Fruit fly (Drosophila melanogaster) whole organism, embryonic: ENCODE measurements around the gene Tim17b1.

Experiments used
- ATbp ChIP-seq: fragments of 200-800 bp; sonication (Bioruptor generic); optimal IDR thresholded peaks from 2 replicates; lab custom pipeline; 2017; ENCODE audit warnings: missing biosample characterization, mild to moderate bottlenecking, missing genetic modification characterization, missing genetic modification reagents
- Awh ChIP-seq: fragments of 200-800 bp; sonication (Bioruptor generic); IDR thresholded peaks from 2 replicates; pipeline ENCODE4, ENCODE4 v1.3.6; 2022; ENCODE audit warnings: missing biosample characterization, missing genetic modification characterization
- CG10431 ChIP-seq: fragments of 200-800 bp; sonication (Bioruptor generic); optimal IDR thresholded peaks from 3 replicates; lab custom pipeline; 2018; ENCODE audit warnings: missing biosample characterization, mild to moderate bottlenecking, missing genetic modification characterization
- CG10979 ChIP-seq: fragments of 200-800 bp; sonication (Bioruptor generic); optimal IDR thresholded peaks from 2 replicates; lab custom pipeline; 2018; ENCODE audit warnings: missing biosample characterization, mild to moderate bottlenecking, missing genetic modification characterization, moderate library complexity
- CG11723 ChIP-seq: fragments of 200-800 bp; sonication (Bioruptor generic); optimal IDR thresholded peaks from 2 replicates; lab custom pipeline; 2017; ENCODE audit warnings: missing biosample characterization, mild to moderate bottlenecking, missing genetic modification characterization
- CG12071 ChIP-seq: fragments of 200-800 bp; sonication (Bioruptor generic); optimal IDR thresholded peaks from 3 replicates; lab custom pipeline; 2018; ENCODE audit warnings: missing biosample characterization, mild to moderate bottlenecking, missing genetic modification characterization
- CG12219 ChIP-seq: fragments of 200-800 bp; sonication (Bioruptor generic); optimal IDR thresholded peaks from 3 replicates; lab custom pipeline; 2018; ENCODE audit warnings: missing biosample characterization, mild to moderate bottlenecking, missing genetic modification characterization
- CG13775 ChIP-seq: fragments of 200-800 bp; sonication (Bioruptor generic); optimal IDR thresholded peaks from 3 replicates; lab custom pipeline; 2017; ENCODE audit warnings: missing biosample characterization, mild to moderate bottlenecking, missing genetic modification characterization
- CG14667 ChIP-seq: fragments of 200-800 bp; sonication (Bioruptor generic); IDR thresholded peaks from 2 replicates; pipeline ENCODE4 v1.3.6; 2022; ENCODE audit warnings: missing biosample characterization, missing genetic modification characterization
- CG15479 ChIP-seq: fragments of 200-800 bp; sonication (Bioruptor generic); optimal IDR thresholded peaks from 3 replicates; lab custom pipeline; 2019; ENCODE audit warnings: missing biosample characterization, mild to moderate bottlenecking, missing genetic modification characterization, moderate library complexity
- CG15696 ChIP-seq: fragments of 200-800 bp; sonication (Bioruptor generic); optimal IDR thresholded peaks from 2 replicates; lab custom pipeline; 2019; ENCODE audit warnings: missing biosample characterization, mild to moderate bottlenecking, missing genetic modification characterization, moderate library complexity
- CG1792 ChIP-seq: fragments of 200-800 bp; sonication (Bioruptor generic); optimal IDR thresholded peaks from 2 replicates; lab custom pipeline; 2016; ENCODE audit warnings: missing biosample characterization, missing genetic modification characterization
- CG1832 ChIP-seq: fragments of 200-800 bp; sonication (Bioruptor generic); optimal IDR thresholded peaks from 2 replicates; lab custom pipeline; 2017; ENCODE audit warnings: missing biosample characterization, mild to moderate bottlenecking, missing genetic modification characterization, inconsistent platforms
- CG3995 ChIP-seq: fragments of 200-800 bp; sonication (Bioruptor generic); optimal IDR thresholded peaks from 3 replicates; lab custom pipeline; 2016; ENCODE audit warnings: missing biosample characterization, missing genetic modification characterization
- Deaf1 ChIP-seq: fragments of 200-800 bp; optimal IDR thresholded peaks from 3 replicates; lab custom pipeline; 2019; ENCODE audit warnings: missing biosample characterization, mild to moderate bottlenecking, missing genetic modification characterization, moderate library complexity
- Drgx ChIP-seq: fragments of 200-800 bp; sonication (Bioruptor generic); IDR thresholded peaks from 2 replicates; pipeline ENCODE4 v1.3.6; 2022; ENCODE audit warnings: missing biosample characterization, missing genetic modification characterization
- Ets65A ChIP-seq: fragments of 200-800 bp; sonication (Bioruptor generic); peaks from one replicate; lab custom pipeline; 2016; ENCODE audit warnings: missing biosample characterization, missing genetic modification characterization
- HHEX ChIP-seq: fragments of 200-800 bp; sonication (Bioruptor generic); optimal IDR thresholded peaks from 3 replicates; lab custom pipeline; 2017; ENCODE audit warnings: missing biosample characterization, mild to moderate bottlenecking, missing genetic modification characterization, missing genetic modification reagents
- HLHmδ ChIP-seq: fragments of 200-800 bp; sonication (Bioruptor generic); optimal IDR thresholded peaks from 2 replicates; lab custom pipeline; 2018; ENCODE audit warnings: missing biosample characterization, mild to moderate bottlenecking, missing genetic modification characterization, moderate library complexity
- Hey ChIP-seq: fragments of 200-800 bp; sonication (Bioruptor generic); optimal IDR thresholded peaks from 3 replicates; lab custom pipeline; 2018; ENCODE audit warnings: missing biosample characterization, mild to moderate bottlenecking, missing genetic modification characterization
- Kr ChIP-seq: fragments of 200-800 bp; sonication (Bioruptor generic); optimal IDR thresholded peaks from 2 replicates; lab custom pipeline; 2017; ENCODE audit warnings: missing biosample characterization, mild to moderate bottlenecking, missing genetic modification characterization
- Neu2 ChIP-seq: fragments of 200-800 bp; sonication (Bioruptor generic); optimal IDR thresholded peaks from 3 replicates; lab custom pipeline; 2016; ENCODE audit warnings: missing biosample characterization, missing genetic modification characterization, borderline replicate concordance
- Ptx1 ChIP-seq: fragments of 200-800 bp; sonication (Bioruptor generic); IDR thresholded peaks from 2 replicates; pipeline ENCODE4 v1.3.6; 2022; ENCODE audit warnings: missing biosample characterization, missing genetic modification characterization
- Tbp ChIP-seq: fragments of >200 bp; optimal IDR thresholded peaks from 2 replicates; lab custom pipeline; 2018; ENCODE audit warnings: missing biosample characterization, missing genetic modification characterization
- abd-A ChIP-seq: fragments of 200-800 bp; sonication (Bioruptor generic); optimal IDR thresholded peaks from 3 replicates; lab custom pipeline; 2019; ENCODE audit warnings: missing biosample characterization, mild to moderate bottlenecking, missing genetic modification characterization, moderate library complexity
- ara ChIP-seq: fragments of 200-800 bp; sonication (Bioruptor generic); IDR thresholded peaks from 2 replicates; pipeline ENCODE4 v1.3.6; 2022; ENCODE audit warnings: missing biosample characterization, missing genetic modification characterization
- bigmax ChIP-seq: fragments of 200-800 bp; sonication (Bioruptor generic); optimal IDR thresholded peaks from 2 replicates; lab custom pipeline; 2018; ENCODE audit warnings: missing biosample characterization, mild to moderate bottlenecking, missing genetic modification characterization
- btn ChIP-seq: fragments of 200-800 bp; sonication (Bioruptor generic); optimal IDR thresholded peaks from 2 replicates; lab custom pipeline; 2016; ENCODE audit warnings: missing biosample characterization, missing genetic modification characterization
- cad ChIP-seq: fragments of >200 bp; optimal IDR thresholded peaks from 2 replicates; lab custom pipeline; 2017; ENCODE audit warnings: missing biosample characterization, missing genetic modification characterization
- chinmo ChIP-seq: fragments of 200-800 bp; sonication (Bioruptor generic); IDR thresholded peaks from 4 replicates; pipeline ENCODE4 v1.3.6; 2022; ENCODE audit warnings: missing biosample characterization, missing genetic modification characterization; ENCODE audit not compliant: partially characterized antibody
- ci ChIP-seq: fragments of 200-800 bp; sonication (Bioruptor generic); IDR thresholded peaks from 3 replicates; pipeline ENCODE4 v1.3.6; 2022; ENCODE audit warnings: missing biosample characterization, missing genetic modification characterization
- ewg ChIP-seq: fragments of 200-800 bp; sonication (Bioruptor generic); optimal IDR thresholded peaks from 3 replicates; lab custom pipeline; 2017; ENCODE audit warnings: mild to moderate bottlenecking, missing biosample characterization, missing genetic modification reagents, missing genetic modification characterization
- fd102C ChIP-seq: fragments of 200-800 bp; sonication (Bioruptor generic); optimal IDR thresholded peaks from 2 replicates; lab custom pipeline; 2018; ENCODE audit warnings: missing biosample characterization, mild to moderate bottlenecking, missing genetic modification characterization, moderate library complexity
- grau ChIP-seq: fragments of 200-800 bp; optimal IDR thresholded peaks from 3 replicates; lab custom pipeline; 2019; ENCODE audit warnings: missing biosample characterization, mild to moderate bottlenecking, missing genetic modification characterization, moderate library complexity
- lov ChIP-seq, 2 experiments: fragments of 200-800 bp in 1 of 2; fragments of >200 bp in 1 of 2; sonication (Bioruptor generic) in 1 of 2; IDR thresholded peaks in 1 of 2; optimal IDR thresholded peaks in 1 of 2; 2 replicates in 1 of 2; 3 replicates in 1 of 2; pipeline versions ENCODE4 v1.3.6 to Lab custom; 2017 to 2022; ENCODE audit warnings: missing biosample characterization in 1 of 2, missing genetic modification characterization in 1 of 2
- nau ChIP-seq: fragments of 200-800 bp; sonication (Bioruptor generic); optimal IDR thresholded peaks from 3 replicates; lab custom pipeline; 2017; ENCODE audit warnings: missing biosample characterization, mild to moderate bottlenecking, missing genetic modification characterization, missing genetic modification reagents
- nom ChIP-seq: fragments of 200-800 bp; sonication (Bioruptor generic); optimal IDR thresholded peaks from 2 replicates; lab custom pipeline; 2017; ENCODE audit warnings: missing biosample characterization, missing genetic modification characterization, mild to moderate bottlenecking, moderate library complexity, missing genetic modification reagents
- pfk ChIP-seq: fragments of 200-800 bp; sonication (Bioruptor generic); optimal IDR thresholded peaks from 2 replicates; lab custom pipeline; 2018; ENCODE audit warnings: missing biosample characterization, mild to moderate bottlenecking, missing genetic modification characterization, moderate library complexity
- repo ChIP-seq: fragments of 200-800 bp; sonication (Bioruptor generic); optimal IDR thresholded peaks from 2 replicates; lab custom pipeline; 2016; ENCODE audit warnings: missing biosample characterization, missing genetic modification characterization
- slbo ChIP-seq: fragments of 200-800 bp; sonication (Bioruptor generic); IDR thresholded peaks from 2 replicates; pipeline ENCODE4 v1.3.6; 2022; ENCODE audit warnings: missing biosample characterization, missing genetic modification characterization
- ttk ChIP-seq: fragments of 200-800 bp; sonication (Bioruptor generic); IDR thresholded peaks from 2 replicates; pipeline ENCODE4 v2.1.2; 2022; ENCODE audit warnings: missing biosample characterization, missing genetic modification characterization
- tup ChIP-seq: fragments of 200-800 bp; sonication (Bioruptor generic); optimal IDR thresholded peaks from 2 replicates; lab custom pipeline; 2016; ENCODE audit warnings: missing biosample characterization, mild to moderate bottlenecking, missing genetic modification characterization, moderate library complexity
- zfh1 ChIP-seq: fragments of 200-800 bp; sonication (Bioruptor generic); IDR thresholded peaks from 3 replicates; pipeline ENCODE4 v1.3.6; 2022; ENCODE audit warnings: missing biosample characterization, missing genetic modification characterization

Tim17b1 gene

DNA sequence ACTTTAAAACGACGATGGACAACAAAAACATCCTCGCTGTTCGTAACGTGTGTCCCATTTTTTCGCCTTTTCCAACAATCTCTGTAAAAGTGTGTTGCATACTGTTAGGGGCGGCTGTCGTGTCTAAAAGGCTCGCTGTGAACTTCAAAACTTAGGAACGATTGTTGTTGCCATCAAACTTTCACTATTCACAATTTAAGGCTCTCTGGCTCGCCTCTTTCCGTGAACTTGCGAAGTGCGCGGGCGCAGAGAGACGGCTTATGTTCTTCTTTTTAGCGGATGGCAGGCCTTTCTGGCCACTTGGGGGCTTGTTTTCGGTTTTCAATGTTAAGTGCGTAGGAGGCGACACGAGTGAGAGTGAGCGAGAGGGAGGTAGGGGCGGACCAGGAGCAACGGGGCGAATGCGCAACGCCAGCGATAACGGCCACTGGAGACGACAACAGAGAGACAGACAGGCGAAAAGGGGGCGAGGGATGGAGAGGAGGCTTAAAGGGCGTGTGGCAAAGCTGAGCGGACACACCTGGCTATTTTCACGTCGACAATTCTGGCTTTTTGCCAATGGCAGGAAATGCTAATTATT lies 50.5 kb downstream of the Tim17b1 start, which contains the start of gene mtd (continued):
- TF ChIP-seq Neu2, result no peak
- no peak for TF ChIP-seq CG13775 (GFP tag; lab: Kevin White, UChicago)
- TF ChIP-seq zfh1 (GFP tag; lab: Robert Waterston, UW), result no peak
- TF ChIP-seq CG11723 (GFP tag; lab: Kevin White, UChicago), result no peak
- TF ChIP-seq HLHmδ (GFP tag; lab: Kevin White, UChicago), result no peak
- no peak for TF ChIP-seq HHEX (GFP tag; lab: Kevin White, UChicago)
- no peak for TF ChIP-seq nau (GFP tag; lab: Kevin White, UChicago)
- TF ChIP-seq CG10431, result no peak
- no peak for TF ChIP-seq CG1792 (GFP tag; lab: Kevin White, UChicago)
- TF ChIP-seq Kr (GFP tag; lab: Kevin White, UChicago), result no peak
- no peak for TF ChIP-seq Awh (GFP tag; lab: Robert Waterston, UW)
- peak; percentile 70 for TF ChIP-seq abd-A (tag; lab: Kevin White, UChicago)
- TF ChIP-seq grau (tag; lab: Kevin White, UChicago), result no peak
- no peak for TF ChIP-seq nom
- TF ChIP-seq tup (GFP tag; lab: Kevin White, UChicago), result no peak
- peak; percentile 94 for TF ChIP-seq Ets65A (GFP tag; lab: Kevin White, UChicago)
- TF ChIP-seq lov (optimal IDR thresholded peaks at IDR 0.05; lab: Kevin White, UChicago), result no peak
- TF ChIP-seq lov (GFP tag; IDR thresholded peaks at IDR 0.05; lab: Robert Waterston, UW), result no peak
- no peak for TF ChIP-seq bigmax (GFP tag; lab: Kevin White, UChicago)
- TF ChIP-seq CG15696, result no peak
- no peak for TF ChIP-seq CG12071 (GFP tag; lab: Kevin White, UChicago)
- no peak for TF ChIP-seq repo (GFP tag; lab: Kevin White, UChicago)
- no peak for TF ChIP-seq slbo
- no peak for TF ChIP-seq Hey
- TF ChIP-seq btn (GFP tag; lab: Kevin White, UChicago), result no peak
- TF ChIP-seq fd102C, result no peak
- TF ChIP-seq chinmo (GFP tag; lab: Robert Waterston, UW), result 0 out of 4 replicates have a peak, but pooled peaks have one; percentile 33
- TF ChIP-seq pfk (GFP tag; lab: Kevin White, UChicago), result no peak
- TF ChIP-seq ATbp (GFP tag; lab: Kevin White, UChicago), result no peak
- no peak for TF ChIP-seq Ptx1 (GFP tag; lab: Robert Waterston, UW)
- no peak for TF ChIP-seq ci (GFP tag; lab: Robert Waterston, UW)
- no peak for TF ChIP-seq CG14667 (GFP tag; lab: Robert Waterston, UW)
- TF ChIP-seq CG1832, result peak; percentile 27
- TF ChIP-seq cad, result no peak
- no peak for TF ChIP-seq ttk
- no peak for TF ChIP-seq CG10979 (tag; lab: Kevin White, UChicago)
- TF ChIP-seq Deaf1 (tag; lab: Kevin White, UChicago), result peak; percentile 80
- no peak for TF ChIP-seq CG15479
- no peak for TF ChIP-seq ara
- TF ChIP-seq ewg (GFP tag; lab: Kevin White, UChicago), result peak; percentile 87
- no peak for TF ChIP-seq CG12219 (GFP tag; lab: Kevin White, UChicago)
- TF ChIP-seq Drgx, result peak; percentile 18; the same call in 1 of the 2 replicates
- no peak for TF ChIP-seq CG3995 (GFP tag; lab: Kevin White, UChicago)
- no peak for TF ChIP-seq Tbp
